Fruit fly (Drosophila melanogaster): ENCODE measurements around the gene CG7900.
A peak's percentile ranks its signal among the peaks of the same experiment; 100 is the strongest.

Gene CG7900

DNA sequence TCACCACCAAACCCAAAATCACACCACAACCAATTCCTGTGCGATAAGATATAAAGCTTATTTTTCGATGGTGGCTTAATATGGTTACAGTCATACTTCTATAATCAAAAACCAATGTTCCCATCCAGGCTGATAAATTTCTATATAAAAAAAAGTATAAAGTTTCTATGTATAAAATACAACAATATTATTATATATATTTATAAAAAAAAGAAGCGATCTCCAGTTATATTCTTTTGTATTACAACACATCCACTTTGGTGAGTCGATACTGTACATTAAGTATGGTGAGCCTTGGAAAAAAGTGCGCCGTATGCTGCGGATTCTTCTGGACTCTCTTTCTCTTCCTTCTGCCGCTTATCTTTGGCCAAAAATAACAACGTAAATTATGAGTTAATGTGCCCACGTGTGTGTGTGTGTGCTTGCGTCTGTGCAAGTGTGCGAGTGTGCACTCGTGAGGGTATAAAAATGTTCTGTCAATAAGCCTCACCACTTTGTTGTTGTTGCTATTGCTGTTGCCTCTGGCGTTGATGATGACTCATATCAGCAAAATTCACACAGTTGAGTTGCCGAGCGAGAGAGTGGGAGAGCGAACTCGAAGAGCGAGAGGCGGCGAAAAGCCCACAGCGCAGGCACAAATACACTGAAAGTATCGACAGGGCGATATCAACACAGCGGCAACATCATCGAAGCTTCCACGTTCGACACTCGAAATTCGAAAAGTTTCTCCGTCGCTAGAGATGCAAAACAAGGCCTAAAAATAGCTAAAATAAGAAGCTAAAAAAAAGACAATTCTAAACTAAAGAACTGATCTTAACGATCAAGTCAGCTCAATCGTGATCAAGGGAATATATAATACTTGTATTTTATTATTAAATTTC is 25.8 kb downstream of the CG7900 start (continued):
- TF ChIP-seq danr (GFP tag; IDR thresholded peaks at IDR 0.05) (peak; percentile 39; the same call in 1 of the 2 replicates), Scr (GFP tag; IDR thresholded peaks at IDR 0.05; ENCODE audit: partially characterized antibody) (no peak), ATbp (GFP tag; optimal IDR thresholded peaks at IDR 0.05) (peak; percentile 39), tup (GFP tag; optimal IDR thresholded peaks at IDR 0.05) (no peak), BtbVII (GFP tag; optimal IDR thresholded peaks at IDR 0.05) (peak; percentile 67), Hand (GFP tag; optimal IDR thresholded peaks at IDR 0.05) (peak; percentile 45), Adf1 (GFP tag; IDR thresholded peaks at IDR 0.05) (peak; percentile 57; the same call in 1 of the 2 replicates), sisA (GFP tag; IDR thresholded peaks at IDR 0.05) (peak; percentile 58), lov (optimal IDR thresholded peaks at IDR 0.05) (no peak), lov (GFP tag; IDR thresholded peaks at IDR 0.05) (no peak), CG12299 (tag; optimal IDR thresholded peaks at IDR 0.05) (peak; percentile 37), Oaz (GFP tag; IDR thresholded peaks at IDR 0.05) (no peak), ttk (GFP tag; IDR thresholded peaks at IDR 0.05) (peak; percentile 29; the same call in 1 of the 2 replicates), CG2120 (GFP tag; optimal IDR thresholded peaks at IDR 0.05) (peak; percentile 57), CG11398 (GFP tag; optimal IDR thresholded peaks at IDR 0.05) (no peak), inv (GFP tag; IDR thresholded peaks at IDR 0.05; ENCODE audit: partially characterized antibody) (no peak), CG12071 (GFP tag; optimal IDR thresholded peaks at IDR 0.05) (no peak), bcd (GFP tag; optimal IDR thresholded peaks at IDR 0.05) (peak; percentile 47), Hr3 (GFP tag; optimal IDR thresholded peaks at IDR 0.05) (peak; percentile 62), emc (GFP tag; optimal IDR thresholded peaks at IDR 0.05) (no peak), CG11696 (GFP tag; IDR thresholded peaks at IDR 0.05) (no peak; the same call in 1 of the 2 replicates), Xbp1 (GFP tag; optimal IDR thresholded peaks at IDR 0.05) (peak; percentile 27), Rfx (GFP tag; IDR thresholded peaks at IDR 0.05) (peak; percentile 74), Hey (tag; optimal IDR thresholded peaks at IDR 0.05) (peak; percentile 20), CG14860 (GFP tag; IDR thresholded peaks at IDR 0.05; ENCODE audit: partially characterized antibody) (no peak), tna (GFP tag; IDR thresholded peaks at IDR 0.05; ENCODE audit: partially characterized antibody) (no peak), Lhr (GFP tag; optimal IDR thresholded peaks at IDR 0.05) (no peak), CG11695 (GFP tag; IDR thresholded peaks at IDR 0.05) (peak; percentile 81), cas (GFP tag; IDR thresholded peaks at IDR 0.05) (peak; percentile 21; the same call in 1 of the 2 replicates), CTCF (GFP tag; optimal IDR thresholded peaks at IDR 0.05) (peak; percentile 7), CG17568 (GFP tag; optimal IDR thresholded peaks at IDR 0.05) (peak; percentile 51), D19B (GFP tag; optimal IDR thresholded peaks at IDR 0.05) (peak; percentile 52), salm (tag; optimal IDR thresholded peaks at IDR 0.05) (peak; percentile 39), CG3847 (GFP tag; IDR thresholded peaks at IDR 0.05) (peak; percentile 59), CG7556 (GFP tag; optimal IDR thresholded peaks at IDR 0.05) (peak; percentile 57), Nf-YB (GFP tag; optimal IDR thresholded peaks at IDR 0.05) (peak; percentile 33), Abd-B (GFP tag; optimal IDR thresholded peaks at IDR 0.05) (peak; percentile 35), CG4707 (GFP tag; optimal IDR thresholded peaks at IDR 0.05) (no peak), fru (optimal IDR thresholded peaks at IDR 0.05) (no peak), Deaf1 (tag; optimal IDR thresholded peaks at IDR 0.05) (peak; percentile 32), trem (tag; optimal IDR thresholded peaks at IDR 0.05) (peak; percentile 38), CG6854 (GFP tag; optimal IDR thresholded peaks at IDR 0.05) (peak; percentile 45), CG33213 (GFP tag; optimal IDR thresholded peaks at IDR 0.05) (no peak), Hr78 (GFP tag; optimal IDR thresholded peaks at IDR 0.05) (peak in 1 of 2 experiments; percentile 1), CG3838 (GFP tag; optimal IDR thresholded peaks at IDR 0.05) (peak; percentile 12), luna (GFP tag; optimal IDR thresholded peaks at IDR 0.05) (no peak), z (GFP tag; IDR thresholded peaks at IDR 0.05) (peak; percentile 79; the same call in 2 of the 3 replicates), CG8089 (GFP tag; optimal IDR thresholded peaks at IDR 0.05) (no peak), caup (GFP tag; optimal IDR thresholded peaks at IDR 0.05; ENCODE audit: severe bottlenecking) (peak; percentile 44)

Data from whole organism, embryonic.